Worm (Caenorhabditis elegans) whole organism, L4 larva: ENCODE data around the gene C05D11.5.
A peak's percentile ranks its signal among the peaks of the same experiment; 100 is the strongest.

Source experiments
- F10B5.3 ChIP-seq: sonication (generic microtip); optimal IDR thresholded peaks from 2 replicates; lab custom pipeline; 2016; ENCODE audit warnings: mild to moderate bottlenecking, missing genetic modification characterization, missing compliant biosample characterization
- F37D6.2 ChIP-seq: sonication (generic microtip); optimal IDR thresholded peaks from 2 replicates; lab custom pipeline; 2016; ENCODE audit warnings: mild to moderate bottlenecking, missing genetic modification characterization, missing compliant biosample characterization
- T20F7.1 ChIP-seq: fragments of 200-800 bp; sonication (Bioruptor generic); optimal IDR thresholded peaks from 2 replicates; lab custom pipeline; 2018; ENCODE audit warnings: mild to moderate bottlenecking, missing genetic modification characterization, missing compliant biosample characterization
- Y105C5A.15 ChIP-seq: fragments of 200-800 bp; sonication (Bioruptor generic); IDR thresholded peaks from 2 replicates; pipeline ENCODE4 v1.3.6; 2022; ENCODE audit warnings: missing genetic modification characterization, missing compliant biosample characterization
- Y75B8A.6 ChIP-seq: fragments of 200-800 bp; sonication (Bioruptor generic); IDR thresholded peaks from 2 replicates; pipeline ENCODE4 v1.3.6; 2022; ENCODE audit warnings: missing genetic modification reagents, missing genetic modification characterization, missing compliant biosample characterization
- ZK546.5 ChIP-seq, 2 experiments: sonication (generic microtip); optimal IDR thresholded peaks; 2 replicates each; lab custom pipeline; 2017; ENCODE audit warnings: missing biosample characterization in 2 of 2, missing genetic modification characterization in 2 of 2
- aha-1 ChIP-seq: fragments of 150-350 bp; peaks from one replicate; lab custom pipeline; 2014; ENCODE audit warnings: missing biosample characterization, missing genetic modification characterization
- ama-1 ChIP-seq: fragments of 150-350 bp; optimal IDR thresholded peaks from 2 replicates; lab custom pipeline; 2014; ENCODE audit warnings: inconsistent platforms, mixed read lengths
- arid-1 ChIP-seq: fragments of 200-800 bp; sonication (Bioruptor generic); conservative IDR thresholded peaks from 2 replicates; pipeline ENCODE4 v1.3.6; 2022; ENCODE audit warnings: missing genetic modification reagents, missing genetic modification characterization, missing compliant biosample characterization
- attf-4 ChIP-seq: sonication (generic microtip); optimal IDR thresholded peaks from 3 replicates; lab custom pipeline; 2017; ENCODE audit warnings: missing biosample characterization, missing genetic modification characterization
- ceh-20 ChIP-seq: fragments of 200-800 bp; sonication (Bioruptor generic); IDR thresholded peaks from 2 replicates; pipeline ENCODE4 v1.3.6; 2022; ENCODE audit warnings: missing genetic modification reagents, missing genetic modification characterization, missing compliant biosample characterization
- ceh-32 ChIP-seq: sonication (generic microtip); optimal IDR thresholded peaks from 2 replicates; lab custom pipeline; 2016; ENCODE audit warnings: mild to moderate bottlenecking, missing genetic modification characterization, missing compliant biosample characterization; ENCODE audit not compliant: poor library complexity
- ceh-44 ChIP-seq: fragments of 200-800 bp; sonication (Bioruptor generic); IDR thresholded peaks from 2 replicates; pipeline ENCODE4 v1.3.6; 2022; ENCODE audit warnings: missing genetic modification reagents, missing genetic modification characterization, missing compliant biosample characterization
- ces-1 ChIP-seq: fragments of 150-350 bp; sonication (generic microtip); optimal IDR thresholded peaks from 4 replicates; lab custom pipeline; 2014; ENCODE audit warnings: missing biosample characterization, missing genetic modification reagents, missing genetic modification characterization
- daf-16 ChIP-seq, 3 experiments: sonication (generic microtip); optimal IDR thresholded peaks; 2 replicates each; lab custom pipeline; 2016 to 2017; ENCODE audit warnings: missing genetic modification characterization in 3 of 3, missing genetic modification reagents in 3 of 3, mild to moderate bottlenecking in 2 of 3, missing compliant biosample characterization in 2 of 3, missing biosample characterization in 1 of 3, moderate library complexity in 1 of 3
- daf-19 ChIP-seq: fragments of 200-800 bp; sonication (Bioruptor generic); conservative IDR thresholded peaks from 2 replicates; pipeline ENCODE4 v1.3.6; 2022; ENCODE audit warnings: missing genetic modification characterization, missing compliant biosample characterization
- dmd-9 ChIP-seq: fragments of 200-800 bp; sonication (Bioruptor generic); IDR thresholded peaks from 2 replicates; pipeline ENCODE4 v1.3.6; 2022; ENCODE audit warnings: missing genetic modification reagents, missing genetic modification characterization, missing compliant biosample characterization
- duxl-1 ChIP-seq: sonication (generic microtip); optimal IDR thresholded peaks from 2 replicates; lab custom pipeline; 2016; ENCODE audit warnings: mild to moderate bottlenecking, missing genetic modification characterization, moderate library complexity, missing compliant biosample characterization; ENCODE audit not compliant: poor library complexity
- dve-1 ChIP-seq: sonication (generic microtip); optimal IDR thresholded peaks from 2 replicates; lab custom pipeline; 2017; ENCODE audit warnings: antibody characterized with exemption, mild to moderate bottlenecking, missing genetic modification characterization, missing compliant biosample characterization; ENCODE audit not compliant: insufficient read depth
- fos-1 ChIP-seq: fragments of 150-350 bp; optimal IDR thresholded peaks from 2 replicates; lab custom pipeline; 2014; ENCODE audit warnings: missing biosample characterization, missing genetic modification characterization
- gei-8 ChIP-seq: fragments of 200-800 bp; sonication (Bioruptor generic); optimal IDR thresholded peaks from 2 replicates; lab custom pipeline; 2018; ENCODE audit warnings: mild to moderate bottlenecking, missing genetic modification characterization, missing compliant biosample characterization
- hlh-11 ChIP-seq: fragments of 200-800 bp; sonication (Bioruptor generic); optimal IDR thresholded peaks from 2 replicates; lab custom pipeline; 2018; ENCODE audit warnings: mild to moderate bottlenecking, missing genetic modification characterization, missing compliant biosample characterization
- lin-1 ChIP-seq: fragments of 200-800 bp; sonication (Bioruptor generic); IDR thresholded peaks from 2 replicates; pipeline ENCODE4 v1.3.6; 2022; ENCODE audit warnings: missing genetic modification reagents, missing genetic modification characterization, missing compliant biosample characterization
- lin-15B ChIP-seq: fragments of 150-350 bp; sonication (generic microtip); optimal IDR thresholded peaks from 3 replicates; lab custom pipeline; 2014; ENCODE audit warnings: missing biosample characterization, missing genetic modification characterization
- lin-29 ChIP-seq: fragments of 200-800 bp; sonication (Bioruptor generic); IDR thresholded peaks from 2 replicates; pipeline ENCODE4 v1.3.6; 2022; ENCODE audit warnings: missing genetic modification reagents, missing genetic modification characterization, missing compliant biosample characterization
- lin-38 ChIP-seq: fragments of 200-800 bp; sonication (Bioruptor generic); IDR thresholded peaks from 2 replicates; pipeline ENCODE4 v1.3.6; 2022; ENCODE audit warnings: missing genetic modification reagents, missing genetic modification characterization, missing compliant biosample characterization
- lir-3 ChIP-seq: sonication (generic microtip); optimal IDR thresholded peaks from 2 replicates; lab custom pipeline; 2016; ENCODE audit warnings: mild to moderate bottlenecking, missing genetic modification characterization, missing compliant biosample characterization
- lsy-2 ChIP-seq, 2 experiments: fragments of 150-350 bp in 1 of 2; sonication (generic microtip) in 1 of 2; optimal IDR thresholded peaks; 2 replicates each; lab custom pipeline; 2014 to 2017; ENCODE audit warnings: missing biosample characterization in 2 of 2, missing genetic modification characterization in 2 of 2
- madf-9 ChIP-seq: fragments of 200-800 bp; sonication (Bioruptor generic); conservative IDR thresholded peaks from 2 replicates; pipeline ENCODE4 v1.3.6; 2022; ENCODE audit warnings: missing genetic modification reagents, missing genetic modification characterization, missing compliant biosample characterization
- mdl-1 ChIP-seq, 2 experiments: fragments of 150-350 bp in 1 of 2; sonication (generic microtip) in 1 of 2; optimal IDR thresholded peaks; 2 replicates each; lab custom pipeline; 2014 to 2017; ENCODE audit warnings: missing biosample characterization in 2 of 2, missing genetic modification characterization in 2 of 2
- mxl-2 ChIP-seq: fragments of 200-800 bp; sonication (Bioruptor generic); conservative IDR thresholded peaks from 2 replicates; pipeline ENCODE4 v1.3.6; 2022; ENCODE audit warnings: missing genetic modification reagents, missing genetic modification characterization, missing compliant biosample characterization
- nhr-10 ChIP-seq: fragments of 150-350 bp; optimal IDR thresholded peaks from 2 replicates; lab custom pipeline; 2014; ENCODE audit warnings: missing biosample characterization, missing genetic modification characterization
- nhr-102 ChIP-seq: sonication (generic microtip); optimal IDR thresholded peaks from 2 replicates; lab custom pipeline; 2016; ENCODE audit warnings: mild to moderate bottlenecking, missing genetic modification characterization, moderate library complexity, missing compliant biosample characterization
- nhr-11 ChIP-seq: fragments of 150-350 bp; optimal IDR thresholded peaks from 2 replicates; lab custom pipeline; 2014; ENCODE audit warnings: missing biosample characterization, missing genetic modification characterization
- nhr-25 ChIP-seq: sonication (generic microtip); optimal IDR thresholded peaks from 2 replicates; lab custom pipeline; 2017; ENCODE audit warnings: missing genetic modification characterization, mild to moderate bottlenecking, missing compliant biosample characterization, antibody characterized with exemption, moderate library complexity, borderline replicate concordance; ENCODE audit not compliant: insufficient read depth
- nhr-28 ChIP-seq: fragments of 150-350 bp; optimal IDR thresholded peaks from 2 replicates; lab custom pipeline; 2014; ENCODE audit warnings: missing biosample characterization, missing genetic modification characterization
- nhr-48 ChIP-seq: sonication (generic microtip); optimal IDR thresholded peaks from 2 replicates; lab custom pipeline; 2016; ENCODE audit warnings: mild to moderate bottlenecking, missing genetic modification characterization, missing compliant biosample characterization
- pha-4 ChIP-seq, 2 experiments: fragments of 150-350 bp in 1 of 2; fragments of 200-800 bp in 1 of 2; sonication (Bioruptor generic) in 1 of 2; IDR thresholded peaks in 1 of 2; optimal IDR thresholded peaks in 1 of 2; 2 replicates each; pipeline versions ENCODE4 v1.3.6 to Lab custom; 2014 to 2022; ENCODE audit warnings: missing genetic modification characterization in 2 of 2, missing genetic modification reagents in 2 of 2, missing biosample characterization in 1 of 2, missing compliant biosample characterization in 1 of 2
- pqm-1 ChIP-seq: sonication (generic microtip); optimal IDR thresholded peaks from 2 replicates; lab custom pipeline; 2017; ENCODE audit warnings: missing biosample characterization, missing genetic modification characterization
- saeg-2 ChIP-seq: fragments of 200-800 bp; sonication (Bioruptor generic); IDR thresholded peaks from 2 replicates; pipeline ENCODE4 v1.3.6; 2022; ENCODE audit warnings: missing genetic modification reagents, missing genetic modification characterization, missing compliant biosample characterization
- set-16 ChIP-seq: fragments of 200-800 bp; sonication (Bioruptor generic); IDR thresholded peaks from 2 replicates; pipeline ENCODE4 v1.3.6; 2022; ENCODE audit warnings: missing genetic modification reagents, missing genetic modification characterization, missing compliant biosample characterization
- skn-1 ChIP-seq: fragments of 150-350 bp; optimal IDR thresholded peaks from 2 replicates; lab custom pipeline; 2014; ENCODE audit warnings: missing biosample characterization, missing genetic modification characterization
- snpc-4 ChIP-seq: fragments of 150-350 bp; optimal IDR thresholded peaks from 2 replicates; lab custom pipeline; 2014; ENCODE audit warnings: missing biosample characterization, missing genetic modification characterization
- spr-1 ChIP-seq: sonication (generic microtip); optimal IDR thresholded peaks from 2 replicates; lab custom pipeline; 2016; ENCODE audit warnings: mild to moderate bottlenecking, missing genetic modification characterization, missing compliant biosample characterization
- unc-130 ChIP-seq: sonication (generic microtip); optimal IDR thresholded peaks from 2 replicates; lab custom pipeline; 2016; ENCODE audit warnings: missing genetic modification reagents, missing genetic modification characterization, missing compliant biosample characterization
- vab-7 ChIP-seq: fragments of 200-800 bp; sonication (Bioruptor generic); IDR thresholded peaks from 2 replicates; pipeline ENCODE4 v1.3.6; 2022; ENCODE audit warnings: missing genetic modification reagents, missing genetic modification characterization, missing compliant biosample characterization
- zag-1 ChIP-seq: fragments of 150-350 bp; optimal IDR thresholded peaks from 2 replicates; lab custom pipeline; 2014; ENCODE audit warnings: missing biosample characterization, missing genetic modification characterization
- zip-11 ChIP-seq: fragments of 200-800 bp; sonication (Bioruptor generic); IDR thresholded peaks from 2 replicates; pipeline ENCODE4 v1.3.6; 2022; ENCODE audit warnings: missing genetic modification characterization, missing compliant biosample characterization
- ztf-7 ChIP-seq: fragments of 150-350 bp; optimal IDR thresholded peaks from 2 replicates; lab custom pipeline; 2014; ENCODE audit warnings: missing biosample characterization, missing genetic modification characterization

The C05D11.5 gene

ce11 chrIII:6373850-6374474, 37.9 kb downstream of the C05D11.5 start (continued):
- TF ChIP-seq arid-1 (GFP tag; lab: Robert Waterston, UW) (peak; percentile 44; the same call in 1 of the 2 replicates), lin-1 (GFP tag; lab: Robert Waterston, UW) (no peak), nhr-102 (tag; lab: Kevin White, UChicago) (no peak), F37D6.2 (no peak), lin-29 (GFP tag; lab: Robert Waterston, UW) (no peak), set-16 (GFP tag; lab: Robert Waterston, UW) (no peak), Y75B8A.6 (GFP tag; lab: Robert Waterston, UW) (0 out of 2 replicates have a peak, but pooled peaks have one; percentile 6), dve-1 (tag; lab: Kevin White, UChicago) (no peak), hlh-11 (tag; lab: Kevin White, UChicago) (no peak), lsy-2 (tag; optimal IDR thresholded peaks at IDR 0.05; lab: Kevin White, UChicago) (peak in 1 of 2 experiments; percentile 7), mxl-2 (GFP tag; lab: Robert Waterston, UW) (no peak), attf-4 (no peak), ceh-32 (tag; lab: Kevin White, UChicago) (no peak), lin-38 (GFP tag; lab: Robert Waterston, UW) (peak; percentile 71), nhr-25 (tag; lab: Kevin White, UChicago) (no peak), gei-8 (GFP tag; lab: Kevin White, UChicago) (peak; percentile 23), ces-1 (GFP tag; lab: Kevin White, UChicago) (no peak), T20F7.1 (GFP tag; lab: Kevin White, UChicago) (no peak), ceh-44 (GFP tag; lab: Robert Waterston, UW) (no peak), snpc-4 (tag; lab: Kevin White, UChicago) (no peak), ceh-20 (0 out of 2 replicates have a peak, but pooled peaks have one; percentile 24), ztf-7 (tag; lab: Kevin White, UChicago) (no peak), dmd-9 (GFP tag; lab: Robert Waterston, UW) (no peak), saeg-2 (no peak), Y105C5A.15 (GFP tag; lab: Robert Waterston, UW) (peak; percentile 61; the same call in 1 of the 2 replicates), daf-19 (no peak), F10B5.3 (tag; lab: Kevin White, UChicago) (no peak), lir-3 (tag; lab: Kevin White, UChicago) (no peak), zip-11 (GFP tag; lab: Robert Waterston, UW) (no peak), unc-130 (GFP tag; lab: Kevin White, UChicago) (peak; percentile 61), mdl-1 (tag; optimal IDR thresholded peaks at IDR 0.05; lab: Kevin White, UChicago) (no peak), zag-1 (tag; lab: Kevin White, UChicago) (no peak), ZK546.5 (tag; optimal IDR thresholded peaks at IDR 0.05; lab: Kevin White, UChicago) (no peak), nhr-28 (tag; lab: Kevin White, UChicago) (no peak), aha-1 (tag; lab: Kevin White, UChicago) (peak; percentile 5), madf-9 (GFP tag; lab: Robert Waterston, UW) (no peak), fos-1 (tag; lab: Kevin White, UChicago) (peak; percentile 21), ama-1 (lab: Kevin White, UChicago) (peak; percentile 55), nhr-48 (tag; lab: Kevin White, UChicago) (no peak), nhr-10 (tag; lab: Kevin White, UChicago) (no peak), pha-4 (GFP tag; IDR thresholded peaks at IDR 0.05; lab: Robert Waterston, UW) (peak; percentile 48; the same call in 1 of the 2 replicates), pha-4 (tag; optimal IDR thresholded peaks at IDR 0.05; lab: Kevin White, UChicago) (no peak), lin-15B (tag; lab: Kevin White, UChicago) (no peak), vab-7 (GFP tag; lab: Robert Waterston, UW) (0 out of 2 replicates have a peak, but pooled peaks have one; percentile 12), pqm-1 (tag; lab: Kevin White, UChicago) (no peak), spr-1 (tag; lab: Kevin White, UChicago) (peak; percentile 13), daf-16 (GFP tag; optimal IDR thresholded peaks at IDR 0.05; lab: Kevin White, UChicago) (no peak), daf-16 (tag; optimal IDR thresholded peaks at IDR 0.05; lab: Kevin White, UChicago) (peak; percentile 16), skn-1 (no peak), nhr-11 (tag; lab: Kevin White, UChicago) (no peak), duxl-1 (tag; lab: Kevin White, UChicago) (peak; percentile 67)
